Fruit fly (Drosophila melanogaster) whole organism, adult: ENCODE results near the gene Ubc87F.

Experiments
- CG11617 ChIP-seq: fragments of 200-800 bp; sonication (Bioruptor generic); optimal IDR thresholded peaks from 2 replicates; lab custom pipeline; 2017; ENCODE audit warnings: mild to moderate bottlenecking, missing biosample characterization, missing genetic modification reagents, missing genetic modification characterization
- CG12768 ChIP-seq: fragments of 200-800 bp; sonication (Bioruptor generic); optimal IDR thresholded peaks from 2 replicates; lab custom pipeline; 2017; ENCODE audit warnings: missing biosample characterization, missing genetic modification characterization, mild to moderate bottlenecking, moderate library complexity, missing genetic modification reagents
- CG14711 ChIP-seq: fragments of 200-800 bp; sonication (Bioruptor generic); optimal IDR thresholded peaks from 2 replicates; lab custom pipeline; 2018; ENCODE audit warnings: missing biosample characterization, mild to moderate bottlenecking, missing genetic modification characterization, moderate library complexity
- CG1620 ChIP-seq: fragments of 200-800 bp; sonication (Bioruptor generic); optimal IDR thresholded peaks from 2 replicates; lab custom pipeline; 2016; ENCODE audit warnings: missing biosample characterization, missing genetic modification characterization
- CG33017 ChIP-seq: fragments of 200-800 bp; sonication (Bioruptor generic); optimal IDR thresholded peaks from 2 replicates; lab custom pipeline; 2018; ENCODE audit warnings: missing biosample characterization, mild to moderate bottlenecking, missing genetic modification characterization, moderate library complexity
- CG5204 ChIP-seq: fragments of 200-800 bp; sonication (Bioruptor generic); optimal IDR thresholded peaks from 2 replicates; lab custom pipeline; 2016; ENCODE audit warnings: missing biosample characterization, missing genetic modification characterization
- CG7045 ChIP-seq: fragments of 200-800 bp; sonication (Bioruptor generic); optimal IDR thresholded peaks from 2 replicates; lab custom pipeline; 2017; ENCODE audit warnings: missing biosample characterization, mild to moderate bottlenecking, missing genetic modification characterization
- CG7101 ChIP-seq: fragments of 200-800 bp; sonication (Bioruptor generic); optimal IDR thresholded peaks from 2 replicates; lab custom pipeline; 2018; ENCODE audit warnings: missing biosample characterization, mild to moderate bottlenecking, missing genetic modification characterization, moderate library complexity
- Clk ChIP-seq: fragments of 200-800 bp; sonication (Bioruptor generic); optimal IDR thresholded peaks from 2 replicates; lab custom pipeline; 2017; ENCODE audit warnings: missing biosample characterization, missing genetic modification characterization
- Crg-1 ChIP-seq: fragments of 200-800 bp; sonication (Bioruptor generic); optimal IDR thresholded peaks from 2 replicates; lab custom pipeline; 2016; ENCODE audit warnings: missing biosample characterization, missing genetic modification characterization
- Hr96 ChIP-seq: fragments of 200-800 bp; sonication (Bioruptor generic); optimal IDR thresholded peaks from 2 replicates; lab custom pipeline; 2016; ENCODE audit warnings: missing biosample characterization, missing genetic modification characterization
- Mnt ChIP-seq: fragments of 200-800 bp; sonication (Bioruptor generic); optimal IDR thresholded peaks from 2 replicates; lab custom pipeline; 2016; ENCODE audit warnings: missing biosample characterization, mild to moderate bottlenecking, missing genetic modification characterization
- bab1 ChIP-seq: fragments of 200-800 bp; sonication (Bioruptor generic); optimal IDR thresholded peaks from 3 replicates; lab custom pipeline; 2019; ENCODE audit warnings: missing biosample characterization, mild to moderate bottlenecking, missing genetic modification characterization, moderate library complexity
- cic ChIP-seq: fragments of 200-800 bp; sonication (Bioruptor generic); optimal IDR thresholded peaks from 2 replicates; lab custom pipeline; 2017; ENCODE audit warnings: missing biosample characterization, mild to moderate bottlenecking, missing genetic modification characterization, moderate library complexity
- cnc ChIP-seq, 2 experiments: fragments of >200 bp; optimal IDR thresholded peaks; 2 replicates each; lab custom pipeline; 2017
- kay ChIP-seq: fragments of 200-800 bp; sonication (Bioruptor generic); peaks from one replicate; lab custom pipeline; 2016; ENCODE audit warnings: missing biosample characterization, missing genetic modification characterization, borderline replicate concordance
- ovo ChIP-seq: fragments of 200-800 bp; sonication (Bioruptor generic); optimal IDR thresholded peaks from 2 replicates; lab custom pipeline; 2016; ENCODE audit warnings: missing biosample characterization, missing genetic modification characterization
- pad ChIP-seq: fragments of 200-800 bp; sonication (Bioruptor generic); optimal IDR thresholded peaks from 3 replicates; lab custom pipeline; 2017; ENCODE audit warnings: missing biosample characterization, missing genetic modification characterization, mild to moderate bottlenecking, moderate library complexity, missing genetic modification reagents
- tj ChIP-seq: fragments of 200-800 bp; sonication (Bioruptor generic); optimal IDR thresholded peaks from 3 replicates; lab custom pipeline; 2017; ENCODE audit warnings: missing biosample characterization, mild to moderate bottlenecking, missing genetic modification characterization, moderate library complexity
- toe ChIP-seq: fragments of 200-800 bp; sonication (Bioruptor generic); optimal IDR thresholded peaks from 2 replicates; lab custom pipeline; 2016; ENCODE audit warnings: missing biosample characterization, missing genetic modification characterization

The Ubc87F gene

dm6 chr3R:13718076-13718475 is at the start of gene Ubc87F:
TSS of gene Ubc87F (minus strand) at chr3R:13718176.
- TF ChIP-seq Clk (GFP tag; lab: Kevin White, UChicago) (no peak), tj (no peak), CG5204 (GFP tag; lab: Kevin White, UChicago) (no peak), CG7045 (GFP tag; lab: Kevin White, UChicago) (no peak), Mnt (GFP tag; lab: Kevin White, UChicago) (no peak), CG14711 (tag; lab: Kevin White, UChicago) (no peak), cnc (optimal IDR thresholded peaks at IDR 0.05; lab: Kevin White, UChicago) (no peak), CG7101 (tag; lab: Kevin White, UChicago) (no peak)

DNA sequence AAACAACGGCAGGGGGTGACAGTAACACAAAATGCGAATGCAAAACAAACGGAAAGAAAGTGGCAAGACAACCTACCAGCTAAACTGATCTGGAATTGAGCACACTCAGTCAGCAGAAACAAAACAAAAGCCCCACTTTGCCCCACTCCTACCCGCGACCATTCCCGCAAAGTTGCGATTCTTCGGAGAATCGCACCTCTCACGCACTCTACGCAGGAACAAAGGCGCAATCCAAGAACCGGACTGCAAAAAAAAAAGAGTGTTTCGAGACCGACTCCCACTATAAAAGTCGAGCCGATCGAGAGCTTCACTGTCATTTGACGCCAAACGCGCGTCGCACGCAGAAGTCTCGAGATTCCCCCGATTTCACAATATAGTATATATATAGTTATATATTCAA is 49.3 kb upstream of the Ubc87F start, which contains the start of gene Cht5:
Gene Cht5, plus strand, starts transcription at position 311 of the 400 bp plus-strand sequence.
- TF ChIP-seq CG7101 (tag; lab: Kevin White, UChicago) (no peak), CG7045 (GFP tag; lab: Kevin White, UChicago) (no peak), CG5204 (GFP tag; lab: Kevin White, UChicago) (no peak), Clk (GFP tag; lab: Kevin White, UChicago) (no peak), CG12768 (GFP tag; lab: Kevin White, UChicago) (no peak), cic (no peak), CG1620 (GFP tag; lab: Kevin White, UChicago) (no peak), Hr96 (no peak), bab1 (GFP tag; lab: Kevin White, UChicago) (no peak), tj (no peak), toe (no peak), CG11617 (no peak), pad (GFP tag; lab: Kevin White, UChicago) (no peak), ovo (GFP tag; lab: Kevin White, UChicago) (no peak), kay (GFP tag; lab: Kevin White, UChicago) (no peak), Crg-1 (GFP tag; lab: Kevin White, UChicago) (no peak), CG14711 (tag; lab: Kevin White, UChicago) (no peak), CG33017 (tag; lab: Kevin White, UChicago) (no peak), Mnt (GFP tag; lab: Kevin White, UChicago) (no peak)

- no peak for TF ChIP-seq CG33017 (tag; lab: Kevin White, UChicago)
Measured at dm6 chr3R:13765456-13765855, 47.5 kb upstream of the Ubc87F start, which contains the start of gene CG9312. TSS of gene CG9312 (plus strand) at chr3R:13765756.

- TF ChIP-seq CG1620 (GFP tag; lab: Kevin White, UChicago) (no peak), CG14711 (tag; lab: Kevin White, UChicago) (no peak), Hr96 (no peak), CG5204 (GFP tag; lab: Kevin White, UChicago) (no peak), bab1 (GFP tag; lab: Kevin White, UChicago) (no peak), pad (GFP tag; lab: Kevin White, UChicago) (no peak), Mnt (GFP tag; lab: Kevin White, UChicago) (no peak), cnc (optimal IDR thresholded peaks at IDR 0.05; lab: Kevin White, UChicago) (no peak), CG11617 (no peak), Crg-1 (GFP tag; lab: Kevin White, UChicago) (no peak), CG7101 (tag; lab: Kevin White, UChicago) (no peak), ovo (GFP tag; lab: Kevin White, UChicago) (no peak), CG7045 (GFP tag; lab: Kevin White, UChicago) (no peak), CG33017 (tag; lab: Kevin White, UChicago) (no peak), kay (GFP tag; lab: Kevin White, UChicago) (no peak), CG12768 (GFP tag; lab: Kevin White, UChicago) (no peak), toe (no peak), cic (no peak), tj (no peak), Clk (GFP tag; lab: Kevin White, UChicago) (no peak)
Measured at dm6 chr3R:13765001-13765400, 47.0 kb upstream of the Ubc87F start.

DNA sequence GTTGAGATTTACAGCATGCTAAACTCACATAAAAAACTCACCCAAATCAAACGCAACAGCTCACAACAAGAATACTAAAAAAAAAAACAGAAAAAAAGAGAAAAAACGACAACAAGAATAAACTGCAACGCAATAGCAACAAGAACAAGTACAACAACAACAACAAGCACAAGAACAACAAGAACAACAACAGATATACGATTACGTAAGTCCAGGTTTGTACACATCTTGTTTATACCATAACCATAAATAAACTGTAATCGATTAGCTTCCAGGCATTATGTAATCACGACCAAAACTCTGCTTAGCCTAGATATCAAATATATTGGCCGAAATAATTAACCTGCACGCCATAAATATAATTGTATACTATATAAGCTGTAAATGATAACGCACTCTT is 43.6 kb upstream of the Ubc87F start:
- TF ChIP-seq CG7045 (GFP tag; lab: Kevin White, UChicago) (no peak), kay (GFP tag; lab: Kevin White, UChicago) (peak; percentile 73)

- TF ChIP-seq Mnt (GFP tag; lab: Kevin White, UChicago) (no peak), kay (GFP tag; lab: Kevin White, UChicago) (no peak), bab1 (GFP tag; lab: Kevin White, UChicago) (no peak), CG1620 (GFP tag; lab: Kevin White, UChicago) (no peak)
Measured at dm6 chr3R:13746066-13746673, 28.2 kb upstream of the Ubc87F start.

dm6 chr3R:13735304-13735898 is 17.4 kb upstream of the Ubc87F start:
- TF ChIP-seq bab1 (GFP tag; lab: Kevin White, UChicago): no peak
- no peak for TF ChIP-seq CG5204 (GFP tag; lab: Kevin White, UChicago)
- no peak for TF ChIP-seq CG7045 (GFP tag; lab: Kevin White, UChicago)
- TF ChIP-seq CG14711 (tag; lab: Kevin White, UChicago): no peak
- TF ChIP-seq CG33017 (tag; lab: Kevin White, UChicago): no peak
- no peak for TF ChIP-seq Clk (GFP tag; lab: Kevin White, UChicago)
- no peak for TF ChIP-seq Hr96
- TF ChIP-seq ovo (GFP tag; lab: Kevin White, UChicago): no peak
- no peak for TF ChIP-seq kay (GFP tag; lab: Kevin White, UChicago)
- TF ChIP-seq Crg-1 (GFP tag; lab: Kevin White, UChicago): no peak
- no peak for TF ChIP-seq Mnt (GFP tag; lab: Kevin White, UChicago)
- no peak for TF ChIP-seq toe
- no peak for TF ChIP-seq pad (GFP tag; lab: Kevin White, UChicago)
- TF ChIP-seq CG1620 (GFP tag; lab: Kevin White, UChicago): no peak
- no peak for TF ChIP-seq CG7101 (tag; lab: Kevin White, UChicago)
- TF ChIP-seq CG12768 (GFP tag; lab: Kevin White, UChicago): no peak
- TF ChIP-seq cic: no peak
- TF ChIP-seq cnc (optimal IDR thresholded peaks at IDR 0.05; lab: Kevin White, UChicago): no peak
- TF ChIP-seq tj: no peak
- TF ChIP-seq CG11617: no peak
